Worm (Caenorhabditis elegans) whole organism, L3 larva: ENCODE results near the gene F08G2.5.
A peak's percentile ranks its signal among the peaks of the same experiment; 100 is the strongest.

Experiments used
- ama-1 ChIP-seq: fragments of 150-350 bp; optimal IDR thresholded peaks from 2 replicates; lab custom pipeline; 2018
- ceh-9 ChIP-seq: sonication (generic microtip); optimal IDR thresholded peaks from 2 replicates; lab custom pipeline; 2018; ENCODE audit warnings: missing biosample characterization, missing genetic modification characterization
- daf-12 ChIP-seq: fragments of 150-350 bp; optimal IDR thresholded peaks from 2 replicates; lab custom pipeline; 2014; ENCODE audit warnings: missing biosample characterization, missing genetic modification reagents, missing genetic modification characterization
- egl-27 ChIP-seq: sonication (generic microtip); optimal IDR thresholded peaks from 4 replicates; lab custom pipeline; 2017; ENCODE audit warnings: missing biosample characterization, missing genetic modification reagents, missing genetic modification characterization
- egl-5 ChIP-seq: fragments of 150-350 bp; optimal IDR thresholded peaks from 2 replicates; lab custom pipeline; 2017; ENCODE audit warnings: missing biosample characterization, missing genetic modification reagents, missing genetic modification characterization, inconsistent platforms
- elt-1 ChIP-seq: fragments of 150-350 bp; optimal IDR thresholded peaks from 2 replicates; lab custom pipeline; 2014; ENCODE audit warnings: missing biosample characterization, missing genetic modification characterization
- elt-2 ChIP-seq: sonication (generic microtip); optimal IDR thresholded peaks from 2 replicates; lab custom pipeline; 2016; ENCODE audit warnings: missing genetic modification reagents, mild to moderate bottlenecking, missing genetic modification characterization, missing compliant biosample characterization
- elt-3 ChIP-seq, 3 experiments: fragments of 150-350 bp in 1 of 3; sonication (generic microtip) in 2 of 3; optimal IDR thresholded peaks; 2 replicates in 2 of 3; 4 replicates in 1 of 3; lab custom pipeline; 2014 to 2017; ENCODE audit warnings: missing biosample characterization in 3 of 3, missing genetic modification characterization in 3 of 3
- eor-1 ChIP-seq, 2 experiments: fragments of 150-350 bp; optimal IDR thresholded peaks; 2 replicates each; lab custom pipeline; 2014 to 2018; ENCODE audit warnings: missing biosample characterization in 2 of 2, missing genetic modification characterization in 2 of 2
- fkh-10 ChIP-seq: sonication (generic microtip); optimal IDR thresholded peaks from 2 replicates; lab custom pipeline; 2017; ENCODE audit warnings: missing biosample characterization, missing genetic modification reagents, missing genetic modification characterization
- fos-1 ChIP-seq: fragments of 150-350 bp; optimal IDR thresholded peaks from 2 replicates; lab custom pipeline; 2014; ENCODE audit warnings: missing biosample characterization, missing genetic modification characterization
- jun-1 ChIP-seq: fragments of 150-350 bp; optimal IDR thresholded peaks from 2 replicates; lab custom pipeline; 2014; ENCODE audit warnings: missing biosample characterization, missing genetic modification reagents, missing genetic modification characterization
- lin-15B ChIP-seq: fragments of 150-350 bp; optimal IDR thresholded peaks from 2 replicates; lab custom pipeline; 2014; ENCODE audit warnings: missing biosample characterization, missing genetic modification characterization
- mdl-1 ChIP-seq: fragments of 150-350 bp; optimal IDR thresholded peaks from 2 replicates; lab custom pipeline; 2014; ENCODE audit warnings: missing biosample characterization, missing genetic modification characterization
- mml-1 ChIP-seq: fragments of 150-350 bp; sonication (generic microtip); optimal IDR thresholded peaks from 3 replicates; lab custom pipeline; 2014; ENCODE audit warnings: missing biosample characterization, missing genetic modification characterization
- nhr-11 ChIP-seq: fragments of 150-350 bp; optimal IDR thresholded peaks from 2 replicates; lab custom pipeline; 2014; ENCODE audit warnings: missing biosample characterization, missing genetic modification characterization
- nhr-23 ChIP-seq: fragments of 150-350 bp; optimal IDR thresholded peaks from 2 replicates; lab custom pipeline; 2014; ENCODE audit warnings: missing biosample characterization, missing genetic modification reagents, missing genetic modification characterization
- nhr-237 ChIP-seq: fragments of 150-350 bp; optimal IDR thresholded peaks from 2 replicates; lab custom pipeline; 2014; ENCODE audit warnings: missing biosample characterization, missing genetic modification characterization
- nhr-43 ChIP-seq: sonication (generic microtip); optimal IDR thresholded peaks from 2 replicates; lab custom pipeline; 2016; ENCODE audit warnings: mild to moderate bottlenecking, missing genetic modification characterization, missing compliant biosample characterization; ENCODE audit not compliant: poor library complexity, severe bottlenecking
- nhr-67 ChIP-seq: fragments of 150-350 bp; optimal IDR thresholded peaks from 2 replicates; lab custom pipeline; 2014; ENCODE audit warnings: missing biosample characterization, missing genetic modification characterization
- nhr-77 ChIP-seq: fragments of 150-350 bp; optimal IDR thresholded peaks from 2 replicates; lab custom pipeline; 2014; ENCODE audit warnings: missing biosample characterization, missing genetic modification characterization
- pha-4 ChIP-seq: fragments of 150-350 bp; optimal IDR thresholded peaks from 2 replicates; lab custom pipeline; 2014; ENCODE audit warnings: missing biosample characterization, missing genetic modification reagents, missing genetic modification characterization
- pqm-1 ChIP-seq: fragments of 150-350 bp; optimal IDR thresholded peaks from 2 replicates; lab custom pipeline; 2017; ENCODE audit warnings: missing biosample characterization, missing genetic modification characterization, inconsistent platforms
- sea-2 ChIP-seq: fragments of 150-350 bp; sonication (generic microtip); optimal IDR thresholded peaks from 4 replicates; lab custom pipeline; 2014; ENCODE audit warnings: missing biosample characterization, missing genetic modification reagents, missing genetic modification characterization
- skn-1 ChIP-seq: fragments of 150-350 bp; optimal IDR thresholded peaks from 2 replicates; lab custom pipeline; 2014; ENCODE audit warnings: missing biosample characterization, missing genetic modification characterization
- snpc-4 ChIP-seq: fragments of 150-350 bp; optimal IDR thresholded peaks from 2 replicates; lab custom pipeline; 2014; ENCODE audit warnings: missing biosample characterization, missing genetic modification characterization
- tbx-2 ChIP-seq: sonication (generic microtip); optimal IDR thresholded peaks from 2 replicates; lab custom pipeline; 2016; ENCODE audit warnings: mild to moderate bottlenecking, missing genetic modification characterization, missing compliant biosample characterization
- unc-62 ChIP-seq: fragments of 150-350 bp; sonication (generic microtip); optimal IDR thresholded peaks from 4 replicates; lab custom pipeline; 2014; ENCODE audit warnings: missing biosample characterization, missing genetic modification reagents, missing genetic modification characterization
- zag-1 ChIP-seq: fragments of 150-350 bp; optimal IDR thresholded peaks from 2 replicates; lab custom pipeline; 2014; ENCODE audit warnings: missing biosample characterization, missing genetic modification characterization
- ztf-11 ChIP-seq: fragments of 150-350 bp; optimal IDR thresholded peaks from 2 replicates; lab custom pipeline; 2014; ENCODE audit warnings: missing biosample characterization, missing genetic modification characterization
- ztf-4 ChIP-seq: fragments of 150-350 bp; optimal IDR thresholded peaks from 2 replicates; lab custom pipeline; 2014; ENCODE audit warnings: missing biosample characterization, missing genetic modification characterization

The F08G2.5 gene

DNA sequence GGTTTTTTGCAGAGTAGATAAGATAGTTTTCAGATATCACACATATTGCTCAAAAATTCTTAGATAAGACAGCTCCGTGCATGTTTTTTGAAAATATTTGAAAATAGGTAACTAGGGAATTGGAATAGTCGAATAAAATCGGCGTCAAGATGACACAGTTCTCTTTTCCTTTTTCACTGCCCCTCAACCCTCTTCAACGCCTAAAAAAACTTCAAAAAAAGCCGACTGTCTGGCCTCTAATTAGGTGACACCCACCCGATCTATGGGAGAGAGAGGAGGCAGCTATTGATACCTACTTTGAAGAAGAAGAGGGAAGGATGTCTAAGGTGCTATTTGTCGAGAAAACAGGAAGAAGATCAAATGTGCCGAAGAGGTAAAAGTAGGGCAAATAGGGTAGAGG, 8.9 kb upstream of the F08G2.5 start:
- TF ChIP-seq mdl-1 (tag; lab: Kevin White, UChicago) (no peak), fos-1 (tag; lab: Kevin White, UChicago) (no peak), fkh-10 (GFP tag; lab: Kevin White, UChicago) (no peak), ama-1 (lab: Kevin White, UChicago) (no peak), sea-2 (GFP tag; lab: Kevin White, UChicago) (no peak), ztf-11 (tag; lab: Kevin White, UChicago) (no peak), jun-1 (tag; lab: Kevin White, UChicago) (no peak), pha-4 (tag; lab: Kevin White, UChicago) (no peak), eor-1 (tag; optimal IDR thresholded peaks at IDR 0.05; lab: Kevin White, UChicago) (no peak), nhr-43 (tag; lab: Kevin White, UChicago) (no peak), nhr-237 (no peak), skn-1 (tag; lab: Kevin White, UChicago) (no peak)

DNA sequence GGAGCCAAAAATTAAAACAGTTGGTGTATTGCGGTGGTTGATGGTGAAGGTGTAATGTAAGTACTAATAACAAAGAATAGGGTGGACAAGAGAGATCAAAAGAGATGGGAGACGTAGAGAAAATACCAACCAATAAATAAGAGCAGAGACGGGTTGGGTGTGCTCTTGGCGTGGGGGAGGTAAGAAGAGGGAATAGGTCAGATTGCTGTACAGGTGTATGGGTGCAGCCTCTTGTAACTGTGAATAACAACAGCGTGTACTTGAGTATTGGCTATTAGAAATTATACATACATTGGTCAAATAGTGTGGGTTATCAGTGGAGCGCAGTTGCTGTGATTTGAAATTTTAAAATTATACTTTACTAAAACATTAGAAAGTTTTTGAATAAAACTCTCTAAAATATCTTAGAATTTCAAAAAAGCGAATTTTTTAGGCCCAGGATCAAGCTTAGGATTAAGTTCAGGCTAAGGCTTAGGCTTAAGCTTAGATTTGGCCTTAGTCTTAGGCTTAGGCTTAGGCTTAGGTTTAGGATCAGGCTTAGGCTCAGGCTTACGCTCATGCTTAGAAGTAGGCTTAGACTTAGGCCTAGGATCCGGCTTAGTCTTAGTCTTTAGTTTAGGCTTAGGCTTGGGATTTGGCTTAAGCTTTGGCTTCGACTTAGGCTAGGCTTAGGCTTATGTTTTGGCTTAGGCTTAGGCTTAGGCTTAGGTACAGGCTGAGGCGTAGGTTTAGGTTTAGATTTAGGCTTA, 7.8 kb upstream of the F08G2.5 start, which contains the start of gene F08G2.7:
TSS of gene F08G2.7 (minus strand) at position 51 of the 749 bp plus-strand sequence.
- TF ChIP-seq nhr-43 (tag; lab: Kevin White, UChicago) (no peak), ama-1 (lab: Kevin White, UChicago) (no peak), jun-1 (tag; lab: Kevin White, UChicago) (no peak), ceh-9 (tag; lab: Kevin White, UChicago) (no peak), nhr-23 (tag; lab: Kevin White, UChicago) (no peak)

- no peak for TF ChIP-seq elt-2 (tag; lab: Kevin White, UChicago)
- no peak for TF ChIP-seq elt-3 (tag; optimal IDR thresholded peaks at IDR 0.05; lab: Kevin White, UChicago)
- no peak for TF ChIP-seq nhr-11 (tag; lab: Kevin White, UChicago)
- no peak for TF ChIP-seq egl-27
- no peak for TF ChIP-seq lin-15B (tag; lab: Kevin White, UChicago)
- TF ChIP-seq mml-1, result no peak
- no peak for TF ChIP-seq ztf-11 (tag; lab: Kevin White, UChicago)
- no peak for TF ChIP-seq daf-12 (tag; lab: Kevin White, UChicago)
- TF ChIP-seq tbx-2 (tag; lab: Kevin White, UChicago), result no peak
- TF ChIP-seq nhr-77 (tag; lab: Kevin White, UChicago), result no peak
- TF ChIP-seq fkh-10 (GFP tag; lab: Kevin White, UChicago), result no peak
- no peak for TF ChIP-seq unc-62 (GFP tag; lab: Kevin White, UChicago)
- TF ChIP-seq pqm-1, result no peak
- TF ChIP-seq mdl-1 (tag; lab: Kevin White, UChicago), result no peak
These were observed 6.0 kb upstream of the F08G2.5 start for ce11 chrII:13839454-13839853.

DNA sequence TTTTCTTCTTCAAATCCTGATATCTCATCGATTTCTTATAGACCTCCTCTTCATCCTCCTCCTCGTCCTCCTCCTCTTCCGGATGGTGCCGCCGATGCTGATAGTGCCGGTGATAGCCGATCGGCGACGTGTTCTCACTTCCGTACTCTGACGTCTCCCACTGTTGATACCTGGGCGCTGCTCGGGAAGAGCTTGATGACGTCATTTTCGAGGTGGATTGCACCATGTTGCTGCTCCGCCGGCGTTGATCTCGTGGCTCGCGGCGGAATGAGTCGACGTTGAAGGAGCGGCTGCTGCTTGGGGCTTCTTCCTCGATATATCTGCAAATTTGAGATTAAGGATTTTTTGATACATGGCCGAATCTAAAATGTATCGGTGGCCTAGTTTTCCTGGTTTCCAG, 5.0 kb upstream of the F08G2.5 start:
- TF ChIP-seq pqm-1 (no peak), sea-2 (GFP tag; lab: Kevin White, UChicago) (no peak), egl-5 (tag; lab: Kevin White, UChicago) (no peak), ztf-4 (no peak), elt-3 (tag; optimal IDR thresholded peaks at IDR 0.05; lab: Kevin White, UChicago) (no peak), snpc-4 (tag; lab: Kevin White, UChicago) (no peak), egl-27 (no peak), fkh-10 (GFP tag; lab: Kevin White, UChicago) (no peak), nhr-77 (tag; lab: Kevin White, UChicago) (no peak), tbx-2 (tag; lab: Kevin White, UChicago) (no peak), nhr-67 (no peak), zag-1 (tag; lab: Kevin White, UChicago) (no peak), ceh-9 (tag; lab: Kevin White, UChicago) (no peak), nhr-11 (tag; lab: Kevin White, UChicago) (no peak), elt-1 (tag; lab: Kevin White, UChicago) (no peak)

- TF ChIP-seq elt-2 (tag; lab: Kevin White, UChicago), result peak; percentile 2
These were observed 2.4 kb upstream of the F08G2.5 start, which contains the start of gene ins-37 for ce11 chrII:13835724-13836307. Gene ins-37, minus strand, starts transcription at chrII:13836107.
